Fruit fly (Drosophila melanogaster): ENCODE results near the gene RPA2.

Gene RPA2

DNA sequence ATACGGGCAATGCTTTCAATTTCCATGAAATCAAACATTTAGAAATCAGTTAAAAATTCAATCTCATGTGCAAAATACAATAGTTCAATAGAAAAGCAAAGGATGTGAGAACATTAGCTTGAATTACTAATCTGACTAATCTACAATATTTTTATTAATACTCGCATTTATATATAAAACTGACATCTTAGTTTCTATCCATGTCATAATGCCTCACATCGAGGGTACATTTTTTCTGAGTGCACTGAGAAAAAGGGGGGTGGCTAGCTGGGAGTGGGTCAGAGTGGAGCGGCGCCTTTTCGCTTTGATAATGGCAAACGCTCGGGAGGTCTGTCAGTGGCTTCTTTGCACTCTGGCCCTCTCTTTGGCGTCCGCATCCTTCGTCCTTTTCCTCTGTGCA lies 25.4 kb upstream of the RPA2 start (continued):
- no peak for TF ChIP-seq CG9932 (GFP tag; IDR thresholded peaks at IDR 0.05)
- peak; percentile 62 for TF ChIP-seq Fer1 (GFP tag; optimal IDR thresholded peaks at IDR 0.05)
- no peak for TF ChIP-seq scrt (GFP tag; optimal IDR thresholded peaks at IDR 0.05)
- no peak for TF ChIP-seq disco-r (GFP tag; optimal IDR thresholded peaks at IDR 0.05)
- no peak for TF ChIP-seq salm (tag; optimal IDR thresholded peaks at IDR 0.05)
- TF ChIP-seq CG7987 (GFP tag; optimal IDR thresholded peaks at IDR 0.05) = no peak
- TF ChIP-seq CG6813 (GFP tag; optimal IDR thresholded peaks at IDR 0.05) = peak; percentile 16
- no peak for TF ChIP-seq odd (GFP tag; optimal IDR thresholded peaks at IDR 0.05)
- no peak for TF ChIP-seq prd (optimal IDR thresholded peaks at IDR 0.05)
- 0 out of 3 replicates have a peak, but pooled peaks have one; percentile 14 for TF ChIP-seq prd (GFP tag; IDR thresholded peaks at IDR 0.05)
- 0 out of 2 replicates have a peak, but pooled peaks have one; percentile 25 for TF ChIP-seq vvl (GFP tag; IDR thresholded peaks at IDR 0.05)
- no peak for TF ChIP-seq corto (GFP tag; optimal IDR thresholded peaks at IDR 0.05)
- peak; percentile 68 for TF ChIP-seq CG2678 (tag; optimal IDR thresholded peaks at IDR 0.05)
- TF ChIP-seq CG11723 (GFP tag; optimal IDR thresholded peaks at IDR 0.05) = no peak
- TF ChIP-seq dpn (GFP tag; optimal IDR thresholded peaks at IDR 0.05) = peak in 1 of 2 experiments; percentile 15
- no peak for TF ChIP-seq Doc3 (GFP tag; IDR thresholded peaks at IDR 0.05; ENCODE audit: partially characterized antibody)
- no peak for TF ChIP-seq sob (GFP tag; IDR thresholded peaks at IDR 0.05)
- no peak for TF ChIP-seq CG4820 (GFP tag; optimal IDR thresholded peaks at IDR 0.05)
- no peak for TF ChIP-seq CG5953 (GFP tag; IDR thresholded peaks at IDR 0.05)
- TF ChIP-seq MESR4 (GFP tag; optimal IDR thresholded peaks at IDR 0.05) = no peak
- no peak for TF ChIP-seq Aef1 (GFP tag; IDR thresholded peaks at IDR 0.05)
- no peak for TF ChIP-seq CHES-1-like (GFP tag; optimal IDR thresholded peaks at IDR 0.05)
- TF ChIP-seq CG17829 (tag; optimal IDR thresholded peaks at IDR 0.05) = peak; percentile 10
- TF ChIP-seq Bgb (GFP tag; IDR thresholded peaks at IDR 0.05; ENCODE audit: partially characterized antibody) = no peak
- TF ChIP-seq CG8281 (tag; optimal IDR thresholded peaks at IDR 0.05) = no peak
- TF ChIP-seq luna (GFP tag; optimal IDR thresholded peaks at IDR 0.05) = no peak
- peak; percentile 24 for TF ChIP-seq CG10543 (GFP tag; optimal IDR thresholded peaks at IDR 0.05)
- no peak for TF ChIP-seq CG10274 (GFP tag; optimal IDR thresholded peaks at IDR 0.05)
- peak; percentile 4; the same call in 1 of the 2 replicates for TF ChIP-seq Rfx (GFP tag; IDR thresholded peaks at IDR 0.05)
- TF ChIP-seq knrl (GFP tag; IDR thresholded peaks at IDR 0.05; ENCODE audit: partially characterized antibody) = no peak
- TF ChIP-seq CG12391 (tag; optimal IDR thresholded peaks at IDR 0.05) = peak; percentile 16
- TF ChIP-seq CG18011 (GFP tag; optimal IDR thresholded peaks at IDR 0.05) = no peak
- peak; percentile 44 for TF ChIP-seq grau (tag; optimal IDR thresholded peaks at IDR 0.05)
- TF ChIP-seq chm (GFP tag; IDR thresholded peaks at IDR 0.05) = no peak
- no peak for TF ChIP-seq Adf1 (GFP tag; IDR thresholded peaks at IDR 0.05)
- no peak for TF ChIP-seq CG13624 (GFP tag; optimal IDR thresholded peaks at IDR 0.05)
- no peak for TF ChIP-seq h (optimal IDR thresholded peaks at IDR 0.05)
- no peak for TF ChIP-seq stc (GFP tag; IDR thresholded peaks at IDR 0.05)
- TF ChIP-seq zf30C (GFP tag; optimal IDR thresholded peaks at IDR 0.05) = peak; percentile 53
- no peak for TF ChIP-seq kay (GFP tag; optimal IDR thresholded peaks at IDR 0.05)
- peak; percentile 38 for TF ChIP-seq phol (tag; optimal IDR thresholded peaks at IDR 0.05)
- TF ChIP-seq CG8089 (GFP tag; optimal IDR thresholded peaks at IDR 0.05) = no peak
- TF ChIP-seq emc (GFP tag; optimal IDR thresholded peaks at IDR 0.05) = no peak
- TF ChIP-seq CG4617 (GFP tag; optimal IDR thresholded peaks at IDR 0.05; ENCODE audit: borderline replicate concordance) = no peak
- TF ChIP-seq gsb (GFP tag; IDR thresholded peaks at IDR 0.05) = no peak
- TF ChIP-seq tio (GFP tag; optimal IDR thresholded peaks at IDR 0.05) = no peak
- TF ChIP-seq CG15269 (tag; optimal IDR thresholded peaks at IDR 0.05) = peak; percentile 36
- no peak for TF ChIP-seq btn (GFP tag; optimal IDR thresholded peaks at IDR 0.05)
- TF ChIP-seq CG11560 (tag; IDR thresholded peaks at IDR 0.05) = no peak
- TF ChIP-seq CG12236 (GFP tag; optimal IDR thresholded peaks at IDR 0.05) = no peak
- TF ChIP-seq ase (GFP tag; IDR thresholded peaks at IDR 0.05) = no peak
- TF ChIP-seq CG11093 (GFP tag; IDR thresholded peaks at IDR 0.05) = no peak
